Worm (Caenorhabditis elegans): Measurements from ENCODE around the gene D1086.1.
"Not testable (repeated sequence)": the region's sequence is repeated elsewhere in the genome, so short reads cannot be mapped to it uniquely, and the experiment has no call there.

DNA sequence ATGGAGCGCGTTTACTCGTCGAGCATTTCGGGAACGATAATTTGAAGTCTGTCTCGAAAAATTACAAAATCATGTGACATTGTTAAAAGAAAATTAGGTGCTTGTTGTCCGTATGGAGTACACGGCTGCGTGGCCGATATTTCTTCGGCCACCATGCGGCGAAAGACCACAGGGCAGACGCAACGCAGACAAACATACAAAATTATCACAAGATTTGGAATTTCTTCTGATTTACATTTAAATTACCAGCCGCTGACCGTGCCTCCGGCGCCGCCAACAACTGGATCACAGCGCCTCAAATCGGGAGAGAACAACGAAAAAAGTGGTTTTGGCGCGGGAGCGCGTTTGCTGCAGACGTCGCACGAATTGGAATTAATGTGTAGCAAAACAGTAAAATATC lies 43.6 kb upstream of the D1086.1 start:
- not testable (repeated sequence) for TF ChIP-seq snpc-4 (GFP tag; optimal IDR thresholded peaks at IDR 0.05); nhr-179 (tag; optimal IDR thresholded peaks at IDR 0.05)
- TF ChIP-seq snpc-4 (tag; optimal IDR thresholded peaks at IDR 0.05) (peak in 3 of 4 experiments; percentile 48 to 82 (median 77)), ceh-79 (tag; optimal IDR thresholded peaks at IDR 0.05) (peak; percentile 68), attf-5 (GFP tag; optimal IDR thresholded peaks at IDR 0.05) (peak; percentile 95), gei-17 (GFP tag; optimal IDR thresholded peaks at IDR 0.05) (peak; percentile 72), aptf-2 (GFP tag; conservative IDR thresholded peaks at IDR 0.05) (peak; percentile 91), hmg-1.2 (GFP tag; IDR thresholded peaks at IDR 0.05) (peak; percentile 96), dox-1 (GFP tag; IDR thresholded peaks at IDR 0.05) (peak; percentile 98)

All from whole organism, young adult.